Worm (Caenorhabditis elegans) whole organism, late embryonic: ENCODE data around the gene srsx-3.

Experiments used
- C08G9.2 ChIP-seq: sonication (generic microtip); optimal IDR thresholded peaks from 2 replicates; lab custom pipeline; 2016; ENCODE audit warnings: mild to moderate bottlenecking, missing genetic modification characterization, moderate library complexity, missing compliant biosample characterization
- ama-1 ChIP-seq: fragments of 150-350 bp; optimal IDR thresholded peaks from 2 replicates; lab custom pipeline; 2014
- ceh-14 ChIP-seq: sonication (generic microtip); optimal IDR thresholded peaks from 2 replicates; lab custom pipeline; 2016; ENCODE audit warnings: missing genotype, missing genetic modification characterization, missing compliant biosample characterization
- dve-1 ChIP-seq: sonication (generic microtip); optimal IDR thresholded peaks from 2 replicates; lab custom pipeline; 2017; ENCODE audit warnings: antibody characterized with exemption, mild to moderate bottlenecking, missing genetic modification characterization, missing compliant biosample characterization
- eyg-1 ChIP-seq: sonication (generic microtip); optimal IDR thresholded peaks from 2 replicates; lab custom pipeline; 2016; ENCODE audit warnings: missing genotype, missing genetic modification characterization, missing compliant biosample characterization
- fkh-6 ChIP-seq: sonication (generic microtip); optimal IDR thresholded peaks from 2 replicates; lab custom pipeline; 2016; ENCODE audit warnings: missing genetic modification characterization, missing compliant biosample characterization
- pqm-1 ChIP-seq: sonication (generic microtip); optimal IDR thresholded peaks from 2 replicates; lab custom pipeline; 2016; ENCODE audit warnings: missing genetic modification characterization, missing compliant biosample characterization
- sox-4 ChIP-seq: sonication (generic microtip); optimal IDR thresholded peaks from 2 replicates; lab custom pipeline; 2017; ENCODE audit warnings: mild to moderate bottlenecking, missing genetic modification characterization, inconsistent platforms, missing compliant biosample characterization
- tbx-2 ChIP-seq: sonication (generic microtip); optimal IDR thresholded peaks from 2 replicates; lab custom pipeline; 2016; ENCODE audit warnings: missing genetic modification characterization, missing compliant biosample characterization
- unc-86 ChIP-seq: sonication (generic microtip); optimal IDR thresholded peaks from 2 replicates; lab custom pipeline; 2016; ENCODE audit warnings: missing genetic modification characterization, missing compliant biosample characterization

DNA sequence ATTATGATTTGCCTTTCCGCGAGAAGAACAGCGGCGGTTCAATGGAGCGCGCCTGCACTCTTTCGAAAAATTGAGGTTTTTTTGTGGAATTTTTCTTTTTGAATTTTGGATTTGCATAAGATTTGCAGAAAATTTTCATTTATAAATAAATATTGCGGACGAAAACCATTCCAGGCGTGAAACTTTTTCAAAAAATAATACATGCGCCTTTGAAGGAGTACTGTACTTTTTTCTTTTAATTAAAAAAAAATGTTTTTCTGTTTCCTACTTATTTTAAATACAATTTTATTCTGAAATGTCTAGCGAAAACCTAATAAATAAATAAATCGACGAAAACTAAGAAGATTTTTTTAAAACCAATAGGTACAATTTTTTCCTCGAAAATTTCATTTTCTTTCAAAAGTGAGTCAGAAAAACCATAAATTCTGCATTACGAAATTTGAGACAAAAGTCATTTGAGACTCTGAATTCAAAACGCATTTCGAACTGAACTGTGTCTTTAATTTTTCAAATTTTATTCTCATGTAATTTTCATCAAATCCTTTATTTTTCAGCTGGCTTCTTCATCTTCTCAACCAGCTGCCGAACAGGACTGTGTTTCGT is 44.0 kb upstream of the srsx-3 start, which contains the start of gene F26D11.1:
- TF ChIP-seq fkh-6 (tag; lab: Kevin White, UChicago): no peak
- no peak for TF ChIP-seq ceh-14 (tag; lab: Kevin White, UChicago)
- TF ChIP-seq tbx-2 (tag; lab: Kevin White, UChicago): no peak
- no peak for TF ChIP-seq dve-1 (tag; lab: Kevin White, UChicago)
- TF ChIP-seq eyg-1 (tag; lab: Kevin White, UChicago): no peak
- no peak for TF ChIP-seq pqm-1 (tag; lab: Kevin White, UChicago)
- no peak for TF ChIP-seq sox-4 (tag; lab: Kevin White, UChicago)
- TF ChIP-seq ama-1 (lab: Kevin White, UChicago): no peak
- no peak for TF ChIP-seq C08G9.2
- no peak for TF ChIP-seq unc-86 (tag; lab: Kevin White, UChicago)
